Fruit fly (Drosophila melanogaster): ENCODE measurements around the gene Cpr35B.

- TF ChIP-seq wdn (GFP tag; IDR thresholded peaks at IDR 0.05) (peak; percentile 60; the same call in 1 of the 2 replicates), shn (GFP tag; optimal IDR thresholded peaks at IDR 0.05) (peak; percentile 72)
These were observed 36.1 kb upstream of the Cpr35B start for dm6 chr2L:14461066-14461465.

All from whole organism, embryonic.